Fruit fly (Drosophila melanogaster): Measurements from ENCODE around the gene Bet5.

Bet5 gene

DNA sequence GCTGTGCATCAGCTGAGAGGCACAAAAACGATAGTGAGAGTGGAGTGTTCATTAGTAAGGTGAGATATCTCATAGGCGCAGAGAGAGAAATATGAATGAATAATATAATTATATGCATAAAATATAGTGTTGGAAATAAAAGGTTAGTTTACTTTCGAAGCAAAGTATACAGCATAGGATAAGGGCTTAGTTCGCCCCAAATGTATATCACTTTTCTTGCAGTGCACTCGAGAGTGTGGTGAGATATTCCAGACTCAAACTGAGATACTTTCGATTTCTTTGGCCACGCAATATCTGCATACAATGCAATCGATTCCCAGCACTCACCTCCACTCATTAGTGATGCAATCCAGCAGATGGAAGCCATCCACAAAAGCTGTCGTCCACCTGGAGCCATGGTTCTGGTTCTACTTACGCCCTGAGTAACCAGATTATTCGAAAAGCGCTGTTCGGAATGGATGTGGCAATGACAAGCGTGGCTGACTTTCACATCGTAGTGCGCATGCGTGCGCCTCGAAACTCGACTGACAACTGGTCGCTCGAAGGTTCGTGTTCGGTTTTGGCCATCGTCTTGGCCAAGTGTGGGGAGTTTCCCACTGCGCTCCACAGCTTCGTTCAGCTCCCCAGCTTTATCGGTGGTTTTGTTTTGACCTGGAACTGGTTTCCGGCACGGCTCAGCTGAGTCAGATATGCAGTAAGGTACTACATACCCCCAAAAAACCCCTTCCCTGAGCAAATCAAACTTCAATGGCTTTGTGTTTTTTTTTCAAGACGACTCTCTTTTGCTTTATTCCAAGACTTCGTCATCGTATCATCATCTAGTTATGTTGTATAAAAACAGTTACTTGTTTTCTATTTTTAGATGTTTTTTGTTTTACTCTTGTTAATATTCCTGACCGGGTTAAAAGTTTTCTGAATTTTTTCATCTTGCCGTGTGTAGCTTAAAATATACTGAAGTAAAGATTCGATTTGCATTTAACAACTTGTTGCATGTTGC is 9.1 kb upstream of the Bet5 start, which contains the start of gene Rsod (continued):
- TF ChIP-seq fd85E (GFP tag; optimal IDR thresholded peaks at IDR 0.05) (no peak), Ets21C (GFP tag; optimal IDR thresholded peaks at IDR 0.05) (peak; percentile 57), OdsH (GFP tag; optimal IDR thresholded peaks at IDR 0.05) (peak; percentile 91), ss (GFP tag; optimal IDR thresholded peaks at IDR 0.05) (peak; percentile 17 to 50), Gug (GFP tag; IDR thresholded peaks at IDR 0.05) (peak; percentile 83), CG11902 (GFP tag; optimal IDR thresholded peaks at IDR 0.05) (peak; percentile 58), lz (GFP tag; optimal IDR thresholded peaks at IDR 0.05) (peak; percentile 81), CG34406 (GFP tag; optimal IDR thresholded peaks at IDR 0.05) (peak; percentile 80), dac (GFP tag; optimal IDR thresholded peaks at IDR 0.05) (peak; percentile 84), pdm3 (GFP tag; optimal IDR thresholded peaks at IDR 0.05) (peak; percentile 87), svp (GFP tag) (peak; percentile 78), CG3919 (GFP tag; optimal IDR thresholded peaks at IDR 0.05) (peak; percentile 92), CG11294 (GFP tag; IDR thresholded peaks at IDR 0.05) (peak; percentile 86), Smox (GFP tag; optimal IDR thresholded peaks at IDR 0.05) (peak; percentile 84), CG1621 (tag; optimal IDR thresholded peaks at IDR 0.05) (peak; percentile 45), Eip78C (GFP tag) (peak; percentile 96), Eip93F (GFP tag; optimal IDR thresholded peaks at IDR 0.05) (peak; percentile 68), Sox102F (GFP tag; optimal IDR thresholded peaks at IDR 0.05) (peak; percentile 76), CG31627 (GFP tag; optimal IDR thresholded peaks at IDR 0.05) (peak; percentile 70), eg (GFP tag; IDR thresholded peaks at IDR 0.05) (peak; percentile 97), Met (GFP tag; optimal IDR thresholded peaks at IDR 0.05) (peak; percentile 79), CG6808 (GFP tag; optimal IDR thresholded peaks at IDR 0.05) (peak; percentile 21), CG7368 (GFP tag; optimal IDR thresholded peaks at IDR 0.05) (peak; percentile 54), esn (GFP tag; optimal IDR thresholded peaks at IDR 0.05) (peak; percentile 83), cyc (GFP tag; optimal IDR thresholded peaks at IDR 0.05) (peak; percentile 80), Sox14 (GFP tag; optimal IDR thresholded peaks at IDR 0.05) (peak; percentile 82)

DNA sequence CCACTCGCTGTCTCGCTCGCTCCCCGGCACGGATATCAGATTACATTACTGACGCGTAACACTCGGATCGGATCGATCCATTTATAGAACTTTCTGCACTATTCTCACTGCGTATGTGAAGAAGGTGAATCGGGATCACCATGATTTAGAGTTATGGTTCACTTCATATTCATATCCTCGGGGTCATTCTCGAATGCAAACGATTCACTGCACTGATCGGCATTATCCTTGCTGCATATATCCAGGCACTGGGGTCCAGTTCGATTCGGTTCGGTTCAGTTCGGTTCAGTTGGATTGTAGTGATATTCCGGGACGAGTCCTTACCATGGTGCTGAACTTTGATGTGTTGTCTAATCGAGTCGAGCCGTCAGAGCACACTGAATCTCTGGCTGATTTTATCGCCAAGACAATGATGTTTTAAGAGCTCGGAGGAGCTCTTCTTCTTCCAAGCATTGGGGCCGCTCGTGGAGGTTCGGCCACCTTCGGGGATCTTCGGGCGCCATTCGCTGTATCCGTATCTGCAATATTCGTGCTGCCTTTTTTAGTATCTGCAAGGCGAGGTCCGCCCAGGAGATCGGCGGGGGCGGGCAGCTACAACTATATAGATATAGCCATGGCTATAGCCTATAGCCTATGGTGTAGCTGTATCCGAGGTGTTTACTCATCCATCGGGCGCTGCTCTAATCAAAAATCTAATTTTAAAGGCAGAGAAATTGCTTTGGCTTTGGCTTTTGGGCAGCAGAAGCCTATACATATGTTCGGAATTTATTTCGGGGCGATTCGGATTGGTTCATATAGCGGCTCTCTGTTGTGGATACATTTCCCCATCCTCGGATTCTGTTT is 5.7 kb upstream of the Bet5 start, which contains the start of gene Mlc2:
Gene Mlc2, minus strand, starts transcription at position 392 of the 843 bp plus-strand sequence.
- 0 out of 3 replicates have a peak, but pooled peaks have one; percentile 16 for TF ChIP-seq eg (GFP tag; IDR thresholded peaks at IDR 0.05)
- no peak for TF ChIP-seq CG31627 (GFP tag; optimal IDR thresholded peaks at IDR 0.05)

DNA sequence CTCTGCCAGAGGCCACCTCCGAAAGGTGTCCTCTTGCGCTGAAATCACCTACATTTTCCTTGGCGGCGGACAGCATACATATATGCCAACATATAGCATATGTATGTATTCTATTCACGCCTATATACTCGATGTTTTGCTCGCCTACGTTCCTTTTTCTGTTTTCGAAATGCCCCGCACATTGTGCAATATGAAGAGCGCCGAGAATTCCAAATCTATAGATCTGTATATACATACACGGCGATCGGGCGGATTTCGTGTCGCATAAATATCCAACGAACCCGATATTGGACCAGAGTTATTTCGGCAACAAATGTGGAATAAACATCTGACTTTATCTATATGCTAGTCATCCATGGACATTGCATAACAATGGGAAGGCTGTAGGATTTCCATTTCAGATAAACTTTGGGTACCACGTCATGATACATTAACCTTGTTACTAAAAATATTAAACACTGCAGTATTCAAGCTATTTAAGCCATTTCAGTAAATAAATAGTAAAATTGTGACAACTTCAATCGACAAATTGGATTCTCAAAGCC is 4.9 kb upstream of the Bet5 start:
- TF ChIP-seq eg (GFP tag; IDR thresholded peaks at IDR 0.05) (peak; percentile 5; the same call in 1 of the 3 replicates), fd59A (GFP tag; optimal IDR thresholded peaks at IDR 0.05) (no peak), Eip78C (GFP tag) (peak; percentile 40), Ets21C (GFP tag; optimal IDR thresholded peaks at IDR 0.05) (no peak), pdm3 (GFP tag; optimal IDR thresholded peaks at IDR 0.05) (no peak)

DNA sequence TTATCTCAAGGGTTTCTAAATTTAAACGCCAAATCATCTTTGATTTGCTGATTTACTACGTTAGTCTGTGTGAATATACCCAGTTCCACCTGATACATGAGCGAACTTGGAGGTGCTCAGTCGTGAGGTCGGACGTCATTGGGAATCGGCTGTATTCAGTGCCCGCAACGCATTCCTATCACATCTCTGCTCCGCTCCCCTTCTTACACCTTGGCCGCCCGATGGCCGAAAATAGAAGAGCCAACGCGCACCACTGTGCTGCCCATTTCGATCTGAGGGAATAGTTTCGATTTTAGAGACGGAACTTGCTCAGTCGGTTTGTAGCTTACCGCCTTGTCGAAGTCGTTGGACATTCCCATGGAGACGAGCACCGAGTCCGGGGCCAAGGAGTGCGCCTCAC is 3.7 kb upstream of the Bet5 start:
- TF ChIP-seq CG6854 (GFP tag; optimal IDR thresholded peaks at IDR 0.05) (no peak), topi (GFP tag; optimal IDR thresholded peaks at IDR 0.05) (no peak), Sox15 (GFP tag; optimal IDR thresholded peaks at IDR 0.05) (no peak), CG15336 (GFP tag; IDR thresholded peaks at IDR 0.05) (no peak), Hr4 (GFP tag; optimal IDR thresholded peaks at IDR 0.05) (no peak), CG6163 (GFP tag; IDR thresholded peaks at IDR 0.05) (no peak), CG10631 (GFP tag; optimal IDR thresholded peaks at IDR 0.05) (no peak), cyc (GFP tag; optimal IDR thresholded peaks at IDR 0.05) (no peak), lz (GFP tag; optimal IDR thresholded peaks at IDR 0.05) (no peak), Hr39 (GFP tag; optimal IDR thresholded peaks at IDR 0.05) (no peak)
